Worm (Caenorhabditis elegans) whole organism, L1 larva: Measurements from ENCODE around the gene flp-32.

Experiments used
- ceh-90 ChIP-seq: sonication (generic microtip); optimal IDR thresholded peaks from 2 replicates; lab custom pipeline; 2016; ENCODE audit warnings: missing genetic modification characterization, missing compliant biosample characterization
- egl-13 ChIP-seq: sonication (generic microtip); optimal IDR thresholded peaks from 2 replicates; lab custom pipeline; 2016; ENCODE audit warnings: missing genotype, missing genetic modification reagents, missing genetic modification characterization, missing compliant biosample characterization
- fos-1 ChIP-seq: fragments of 150-350 bp; optimal IDR thresholded peaks from 2 replicates; lab custom pipeline; 2014; ENCODE audit warnings: missing biosample characterization, missing genetic modification characterization
- hlh-17 ChIP-seq: fragments of 200-800 bp; sonication (Bioruptor generic); optimal IDR thresholded peaks from 2 replicates; lab custom pipeline; 2018; ENCODE audit warnings: missing genetic modification characterization, mild to moderate bottlenecking, missing compliant biosample characterization, moderate library complexity, borderline replicate concordance
- lin-35 ChIP-seq, 2 experiments: fragments of 150-350 bp; optimal IDR thresholded peaks; 2 replicates each; lab custom pipeline; 2014; ENCODE audit warnings: missing biosample characterization in 2 of 2, missing genetic modification characterization in 2 of 2, missing genetic modification reagents in 2 of 2
- lir-3 ChIP-seq: sonication (generic microtip); optimal IDR thresholded peaks from 2 replicates; lab custom pipeline; 2016; ENCODE audit warnings: mild to moderate bottlenecking, missing genetic modification characterization, moderate library complexity, missing compliant biosample characterization; ENCODE audit not compliant: poor library complexity
- nhr-20 ChIP-seq: sonication (generic microtip); optimal IDR thresholded peaks from 2 replicates; lab custom pipeline; 2016; ENCODE audit warnings: mild to moderate bottlenecking, missing genetic modification characterization, missing compliant biosample characterization
- nhr-47 ChIP-seq: sonication (generic microtip); optimal IDR thresholded peaks from 2 replicates; lab custom pipeline; 2016; ENCODE audit warnings: mild to moderate bottlenecking, missing genetic modification characterization, moderate library complexity, missing compliant biosample characterization
- nhr-77 ChIP-seq: fragments of 150-350 bp; optimal IDR thresholded peaks from 2 replicates; lab custom pipeline; 2014; ENCODE audit warnings: missing biosample characterization, missing genetic modification characterization
- nhr-85 ChIP-seq: sonication (generic microtip); peaks from one replicate; lab custom pipeline; 2016; ENCODE audit warnings: missing genetic modification characterization, inconsistent platforms, missing compliant biosample characterization
- skn-1 ChIP-seq: fragments of 150-350 bp; optimal IDR thresholded peaks from 2 replicates; lab custom pipeline; 2014; ENCODE audit warnings: missing biosample characterization, missing genetic modification characterization
- snpc-4 ChIP-seq: fragments of 150-350 bp; optimal IDR thresholded peaks from 2 replicates; lab custom pipeline; 2014; ENCODE audit warnings: missing biosample characterization, missing genetic modification characterization
- unc-30 ChIP-seq: sonication (generic microtip); optimal IDR thresholded peaks from 2 replicates; lab custom pipeline; 2017; ENCODE audit warnings: missing biosample characterization, missing genetic modification characterization

flp-32 gene

ce11 chrX:15468657-15469056 lies 35.1 kb downstream of the flp-32 start:
- TF ChIP-seq nhr-77 (tag; lab: Kevin White, UChicago) (no peak), snpc-4 (tag; lab: Kevin White, UChicago) (peak; percentile 24)
- TF ChIP-seq, all 84 proteins: peak for 1

ce11 chrX:15469957-15470548 lies 36.5 kb downstream of the flp-32 start:
- TF ChIP-seq unc-30 (tag; lab: Kevin White, UChicago) (no peak), nhr-85 (peak; percentile 68)

- no peak for TF ChIP-seq lir-3 (tag; lab: Kevin White, UChicago)
- no peak for TF ChIP-seq ceh-90
- TF ChIP-seq nhr-20 (tag; lab: Kevin White, UChicago): no peak
- TF ChIP-seq lin-35 (GFP tag; optimal IDR thresholded peaks at IDR 0.05; lab: Kevin White, UChicago): no peak
- TF ChIP-seq fos-1 (tag; lab: Kevin White, UChicago): no peak
- TF ChIP-seq hlh-17 (GFP tag; lab: Kevin White, UChicago): no peak
- TF ChIP-seq skn-1 (tag; lab: Kevin White, UChicago): no peak
- TF ChIP-seq egl-13 (tag; lab: Kevin White, UChicago): no peak
- no peak for TF ChIP-seq nhr-47 (tag; lab: Kevin White, UChicago)
Observed at ce11 chrX:15477309-15477708, 43.7 kb downstream of the flp-32 start, which contains the start of gene exc-1. Gene exc-1 (minus strand): TSS chrX:15477409.

- TF ChIP-seq lin-35 (GFP tag; optimal IDR thresholded peaks at IDR 0.05; lab: Kevin White, UChicago) (no peak), egl-13 (tag; lab: Kevin White, UChicago) (peak; percentile 33)
Observed at ce11 chrX:15478717-15479116, 45.1 kb downstream of the flp-32 start, which contains the start of gene gcy-36. Gene gcy-36 (plus strand): TSS chrX:15479017.
